Fruit fly (Drosophila melanogaster) whole organism, embryonic: ENCODE data around the gene Vsp37A.

ENCODE experiments used
- ATbp ChIP-seq: fragments of 200-800 bp; sonication (Bioruptor generic); optimal IDR thresholded peaks from 2 replicates; lab custom pipeline; 2017; ENCODE audit warnings: missing biosample characterization, mild to moderate bottlenecking, missing genetic modification characterization, missing genetic modification reagents
- Atf6 ChIP-seq: fragments of 200-800 bp; sonication (Bioruptor generic); IDR thresholded peaks from 2 replicates; pipeline ENCODE4 v1.3.6; 2022; ENCODE audit warnings: missing biosample characterization, missing genetic modification characterization
- CG10274 ChIP-seq: fragments of 200-800 bp; sonication (Bioruptor generic); optimal IDR thresholded peaks from 3 replicates; lab custom pipeline; 2017; ENCODE audit warnings: missing biosample characterization, mild to moderate bottlenecking, missing genetic modification characterization
- CG10366 ChIP-seq: fragments of 200-800 bp; sonication (Bioruptor generic); IDR thresholded peaks from 2 replicates; pipeline ENCODE4 v1.3.6; 2022; ENCODE audit warnings: missing biosample characterization, missing genetic modification characterization
- CG10959 ChIP-seq: fragments of 200-800 bp; sonication (Bioruptor generic); IDR thresholded peaks from 2 replicates; pipeline ENCODE4 v1.3.6; 2022; ENCODE audit warnings: missing biosample characterization, missing genetic modification characterization
- CG11247 ChIP-seq: fragments of 200-800 bp; sonication (Bioruptor generic); IDR thresholded peaks from 2 replicates; pipeline ENCODE4 v1.3.6; 2022; ENCODE audit warnings: missing biosample characterization, missing genetic modification characterization
- CG12391 ChIP-seq: fragments of 200-800 bp; sonication (Bioruptor generic); optimal IDR thresholded peaks from 3 replicates; lab custom pipeline; 2018; ENCODE audit warnings: missing biosample characterization, mild to moderate bottlenecking, missing genetic modification characterization, moderate library complexity
- CG12659 ChIP-seq: fragments of 200-800 bp; sonication (Bioruptor generic); optimal IDR thresholded peaks from 3 replicates; lab custom pipeline; 2017; ENCODE audit warnings: mild to moderate bottlenecking, missing biosample characterization, missing genetic modification reagents, missing genetic modification characterization
- CG14860 ChIP-seq: fragments of 200-800 bp; sonication (Bioruptor generic); IDR thresholded peaks from 3 replicates; pipeline ENCODE4 v1.3.6; 2022; ENCODE audit warnings: missing biosample characterization, missing genetic modification characterization; ENCODE audit not compliant: partially characterized antibody
- CG15269 ChIP-seq: fragments of 200-800 bp; sonication (Bioruptor generic); optimal IDR thresholded peaks from 2 replicates; lab custom pipeline; 2018; ENCODE audit warnings: missing biosample characterization, mild to moderate bottlenecking, missing genetic modification characterization, moderate library complexity
- CG1603 ChIP-seq: fragments of 200-800 bp; sonication (Bioruptor generic); optimal IDR thresholded peaks from 2 replicates; lab custom pipeline; 2019; ENCODE audit warnings: missing biosample characterization, mild to moderate bottlenecking, missing genetic modification characterization, moderate library complexity
- CG17829 ChIP-seq: fragments of 200-800 bp; optimal IDR thresholded peaks from 2 replicates; lab custom pipeline; 2019; ENCODE audit warnings: missing biosample characterization, mild to moderate bottlenecking, missing genetic modification characterization, moderate library complexity
- CG18262 ChIP-seq: fragments of 200-800 bp; optimal IDR thresholded peaks from 3 replicates; lab custom pipeline; 2019; ENCODE audit warnings: missing biosample characterization, mild to moderate bottlenecking, missing genetic modification characterization, moderate library complexity
- CG30403 ChIP-seq: fragments of 200-800 bp; sonication (Bioruptor generic); optimal IDR thresholded peaks from 3 replicates; lab custom pipeline; 2016; ENCODE audit warnings: missing biosample characterization, missing genetic modification characterization
- CG31441 ChIP-seq: fragments of 200-800 bp; sonication (Bioruptor generic); IDR thresholded peaks from 2 replicates; pipeline ENCODE4 v1.3.6; 2022; ENCODE audit warnings: missing biosample characterization, missing genetic modification characterization
- CG3726 ChIP-seq: fragments of 200-800 bp; sonication (Bioruptor generic); IDR thresholded peaks from 3 replicates; pipeline ENCODE4, ENCODE4 v1.3.6; 2022; ENCODE audit warnings: missing biosample characterization, missing genetic modification characterization
- CG4360 ChIP-seq: fragments of 200-800 bp; sonication (Bioruptor generic); IDR thresholded peaks from 2 replicates; pipeline ENCODE4 v1.3.6; 2022; ENCODE audit warnings: missing biosample characterization, missing genetic modification characterization
- CG4730 ChIP-seq: fragments of 200-800 bp; sonication (Bioruptor generic); IDR thresholded peaks from 2 replicates; pipeline ENCODE4 v1.3.6; 2022; ENCODE audit warnings: missing biosample characterization, missing genetic modification characterization
- CG7372 ChIP-seq: fragments of 200-800 bp; sonication (Bioruptor generic); IDR thresholded peaks from 2 replicates; pipeline ENCODE4 v1.3.6; 2022; ENCODE audit warnings: missing biosample characterization, missing genetic modification characterization
- CG7963 ChIP-seq: fragments of 200-800 bp; sonication (Bioruptor generic); IDR thresholded peaks from 3 replicates; pipeline ENCODE4 v1.3.6; 2022; ENCODE audit warnings: missing biosample characterization, missing genetic modification characterization; ENCODE audit not compliant: partially characterized antibody
- CG8281 ChIP-seq: fragments of 200-800 bp; sonication (Bioruptor generic); optimal IDR thresholded peaks from 2 replicates; lab custom pipeline; 2018; ENCODE audit warnings: missing biosample characterization, mild to moderate bottlenecking, missing genetic modification characterization, moderate library complexity
- CG9437 ChIP-seq: fragments of 200-800 bp; sonication (Bioruptor generic); optimal IDR thresholded peaks from 2 replicates; lab custom pipeline; 2018; ENCODE audit warnings: missing biosample characterization, mild to moderate bottlenecking, missing genetic modification characterization
- Chrac-16 ChIP-seq: fragments of 200-800 bp; sonication (Bioruptor generic); optimal IDR thresholded peaks from 3 replicates; lab custom pipeline; 2016; ENCODE audit warnings: missing biosample characterization, missing genetic modification characterization
- Dp ChIP-seq: fragments of 200-800 bp; sonication (Bioruptor generic); optimal IDR thresholded peaks from 2 replicates; lab custom pipeline; 2018; ENCODE audit warnings: missing biosample characterization, mild to moderate bottlenecking, missing genetic modification characterization, moderate library complexity
- Dref ChIP-seq: fragments of 200-800 bp; sonication (Bioruptor generic); IDR thresholded peaks from 2 replicates; pipeline ENCODE4 v1.3.6; 2022; ENCODE audit warnings: missing biosample characterization, missing genetic modification characterization
- ERR ChIP-seq: fragments of 200-800 bp; sonication (Bioruptor generic); optimal IDR thresholded peaks from 2 replicates; lab custom pipeline; 2016; ENCODE audit warnings: missing biosample characterization, missing genetic modification characterization
- Elba2 ChIP-seq: fragments of 200-800 bp; sonication (Bioruptor generic); optimal IDR thresholded peaks from 3 replicates; lab custom pipeline; 2016; ENCODE audit warnings: missing biosample characterization, missing genetic modification characterization
- Fer3 ChIP-seq: fragments of 200-800 bp; sonication (Bioruptor generic); optimal IDR thresholded peaks from 2 replicates; lab custom pipeline; 2018; ENCODE audit warnings: missing biosample characterization, mild to moderate bottlenecking, missing genetic modification characterization, moderate library complexity
- Spps ChIP-seq: fragments of 200-800 bp; sonication (Bioruptor generic); optimal IDR thresholded peaks from 2 replicates; lab custom pipeline; 2018; ENCODE audit warnings: missing biosample characterization, mild to moderate bottlenecking, missing genetic modification characterization
- Xbp1 ChIP-seq: fragments of 200-800 bp; sonication (Bioruptor generic); optimal IDR thresholded peaks from 3 replicates; lab custom pipeline; 2016; ENCODE audit warnings: missing biosample characterization, mild to moderate bottlenecking, missing genetic modification characterization
- ap ChIP-seq: fragments of 200-800 bp; sonication (Bioruptor generic); IDR thresholded peaks from 2 replicates; pipeline ENCODE4 v1.3.6; 2022; ENCODE audit warnings: missing biosample characterization, missing genetic modification characterization
- bcd ChIP-seq: fragments of 200-800 bp; sonication (Bioruptor generic); optimal IDR thresholded peaks from 2 replicates; lab custom pipeline; 2017; ENCODE audit warnings: missing biosample characterization, mild to moderate bottlenecking, missing genetic modification characterization
- chinmo ChIP-seq: fragments of 200-800 bp; sonication (Bioruptor generic); IDR thresholded peaks from 4 replicates; pipeline ENCODE4 v1.3.6; 2022; ENCODE audit warnings: missing biosample characterization, missing genetic modification characterization; ENCODE audit not compliant: partially characterized antibody
- dimm ChIP-seq: fragments of 200-800 bp; sonication (Bioruptor generic); IDR thresholded peaks from 2 replicates; pipeline ENCODE4 v1.3.6; 2022; ENCODE audit warnings: missing biosample characterization, missing genetic modification characterization
- fd102C ChIP-seq: fragments of 200-800 bp; sonication (Bioruptor generic); optimal IDR thresholded peaks from 2 replicates; lab custom pipeline; 2018; ENCODE audit warnings: missing biosample characterization, mild to moderate bottlenecking, missing genetic modification characterization, moderate library complexity
- gce ChIP-seq: fragments of 200-800 bp; sonication (Bioruptor generic); IDR thresholded peaks from 3 replicates; pipeline ENCODE4 v1.3.6; 2022; ENCODE audit warnings: missing biosample characterization, missing genetic modification characterization
- hbn ChIP-seq: fragments of 200-800 bp; sonication (Bioruptor generic); IDR thresholded peaks from 2 replicates; pipeline ENCODE4 v1.3.6; 2022; ENCODE audit warnings: missing biosample characterization, missing genetic modification characterization; ENCODE audit not compliant: partially characterized antibody
- ken ChIP-seq: fragments of 200-800 bp; sonication (Bioruptor generic); IDR thresholded peaks from 3 replicates; pipeline ENCODE4 v1.3.6; 2022; ENCODE audit warnings: missing biosample characterization, missing genetic modification characterization
- lola ChIP-seq, 3 experiments: fragments of >200 bp in 2 of 3; fragments of 200-800 bp in 1 of 3; sonication (Bioruptor generic) in 1 of 3; optimal IDR thresholded peaks; 2 replicates each; lab custom pipeline; 2017 to 2019; ENCODE audit warnings: missing biosample characterization in 3 of 3, missing genetic modification characterization in 3 of 3, mild to moderate bottlenecking in 1 of 3, moderate library complexity in 1 of 3
- oc ChIP-seq: fragments of 200-800 bp; sonication (Bioruptor generic); optimal IDR thresholded peaks from 2 replicates; lab custom pipeline; 2018; ENCODE audit warnings: missing biosample characterization, mild to moderate bottlenecking, missing genetic modification characterization, moderate library complexity
- phol ChIP-seq: fragments of 200-800 bp; sonication (Bioruptor generic); optimal IDR thresholded peaks from 3 replicates; lab custom pipeline; 2018; ENCODE audit warnings: missing biosample characterization, mild to moderate bottlenecking, missing genetic modification characterization, moderate library complexity
- sens-2 ChIP-seq: fragments of 200-800 bp; sonication (Bioruptor generic); IDR thresholded peaks from 2 replicates; pipeline ENCODE4 v1.3.6; 2022; ENCODE audit warnings: missing biosample characterization, missing genetic modification characterization
- slbo ChIP-seq: fragments of 200-800 bp; sonication (Bioruptor generic); IDR thresholded peaks from 2 replicates; pipeline ENCODE4 v1.3.6; 2022; ENCODE audit warnings: missing biosample characterization, missing genetic modification characterization
- slou ChIP-seq: fragments of 200-800 bp; sonication (Bioruptor generic); optimal IDR thresholded peaks from 3 replicates; lab custom pipeline; 2016; ENCODE audit warnings: missing biosample characterization, missing genetic modification characterization
- so ChIP-seq: fragments of 200-800 bp; sonication (Bioruptor generic); IDR thresholded peaks from 3 replicates; pipeline ENCODE4 v1.3.6; 2022; ENCODE audit warnings: missing biosample characterization, missing genetic modification characterization
- sr ChIP-seq: fragments of 200-800 bp; sonication (Bioruptor generic); IDR thresholded peaks from 3 replicates; pipeline ENCODE4 v1.3.6; 2022; ENCODE audit warnings: missing biosample characterization, missing genetic modification characterization
- stc ChIP-seq: fragments of 200-800 bp; sonication (Bioruptor generic); IDR thresholded peaks from 2 replicates; pipeline ENCODE4 v1.3.6; 2022; ENCODE audit warnings: missing biosample characterization, missing genetic modification characterization
- tx ChIP-seq: fragments of 200-800 bp; sonication (Bioruptor generic); optimal IDR thresholded peaks from 2 replicates; lab custom pipeline; 2016; ENCODE audit warnings: missing biosample characterization, missing genetic modification characterization
- unc-4 ChIP-seq: fragments of 200-800 bp; sonication (Bioruptor generic); IDR thresholded peaks from 2 replicates; pipeline ENCODE4 v1.3.6; 2022; ENCODE audit warnings: missing biosample characterization, missing genetic modification characterization; ENCODE audit not compliant: partially characterized antibody
- usp ChIP-seq: fragments of >200 bp; optimal IDR thresholded peaks from 2 replicates; lab custom pipeline; 2017; ENCODE audit warnings: missing biosample characterization, missing genetic modification characterization
- vfl ChIP-seq: fragments of 200-800 bp; sonication (Bioruptor generic); optimal IDR thresholded peaks from 2 replicates; lab custom pipeline; 2016; ENCODE audit warnings: missing biosample characterization, missing genetic modification characterization

Vsp37A gene

dm6 chrX:646395-647009 is 25.2 kb downstream of the Vsp37A start (continued):
- TF ChIP-seq slbo (GFP tag; lab: Robert Waterston, UW) (no peak), dimm (GFP tag; lab: Robert Waterston, UW) (no peak), CG10274 (GFP tag; lab: Kevin White, UChicago) (no peak), vfl (GFP tag; lab: Kevin White, UChicago) (no peak), hbn (GFP tag; lab: Robert Waterston, UW) (peak; percentile 30; the same call in 1 of the 2 replicates), CG3726 (GFP tag; lab: Robert Waterston, UW) (no peak), Xbp1 (no peak), so (no peak), sr (GFP tag; lab: Robert Waterston, UW) (no peak), lola (GFP tag; optimal IDR thresholded peaks at IDR 0.05; lab: Kevin White, UChicago) (peak in 1 of 3 experiments; percentile 25), CG12391 (tag; lab: Kevin White, UChicago) (no peak), Dref (GFP tag; lab: Robert Waterston, UW) (peak; percentile 57), usp (no peak), sens-2 (GFP tag; lab: Robert Waterston, UW) (no peak), chinmo (GFP tag; lab: Robert Waterston, UW) (no peak), CG1603 (tag; lab: Kevin White, UChicago) (peak; percentile 1), fd102C (GFP tag; lab: Kevin White, UChicago) (no peak), Elba2 (GFP tag; lab: Kevin White, UChicago) (no peak), CG4730 (GFP tag; lab: Robert Waterston, UW) (no peak), ERR (GFP tag; lab: Kevin White, UChicago) (no peak), CG7372 (no peak), Spps (tag; lab: Kevin White, UChicago) (no peak), CG9437 (GFP tag; lab: Kevin White, UChicago) (peak; percentile 14), ATbp (GFP tag; lab: Kevin White, UChicago) (no peak), oc (no peak), CG31441 (GFP tag; lab: Robert Waterston, UW) (no peak), CG11247 (GFP tag; lab: Robert Waterston, UW) (no peak), CG4360 (GFP tag; lab: Robert Waterston, UW) (no peak), CG30403 (GFP tag; lab: Kevin White, UChicago) (no peak), ken (GFP tag; lab: Robert Waterston, UW) (no peak), CG10959 (no peak), slou (GFP tag; lab: Kevin White, UChicago) (no peak), CG7963 (0 out of 3 replicates have a peak, but pooled peaks have one; percentile 34), CG18262 (peak; percentile 19), unc-4 (GFP tag; lab: Robert Waterston, UW) (0 out of 2 replicates have a peak, but pooled peaks have one; percentile 7), bcd (GFP tag; lab: Kevin White, UChicago) (no peak), Chrac-16 (GFP tag; lab: Kevin White, UChicago) (no peak), Atf6 (GFP tag; lab: Robert Waterston, UW) (no peak), CG17829 (tag; lab: Kevin White, UChicago) (no peak), stc (GFP tag; lab: Robert Waterston, UW) (no peak), gce (GFP tag; lab: Robert Waterston, UW) (no peak), ap (no peak), CG12659 (GFP tag; lab: Kevin White, UChicago) (peak; percentile 46), Fer3 (tag; lab: Kevin White, UChicago) (no peak), CG15269 (tag; lab: Kevin White, UChicago) (no peak), CG14860 (GFP tag; lab: Robert Waterston, UW) (no peak), phol (tag; lab: Kevin White, UChicago) (no peak), CG10366 (no peak), tx (no peak), CG8281 (tag; lab: Kevin White, UChicago) (no peak), Dp (peak; percentile 69)
